Worm (Caenorhabditis elegans) whole organism, L3 larva: ENCODE data around the gene T09A5.4.

Source experiments
- R02D3.7 ChIP-seq: fragments of 150-350 bp; optimal IDR thresholded peaks from 2 replicates; lab custom pipeline; 2014; ENCODE audit warnings: missing biosample characterization, missing genetic modification characterization
- ZK546.5 ChIP-seq: sonication (generic microtip); optimal IDR thresholded peaks from 2 replicates; lab custom pipeline; 2017; ENCODE audit warnings: missing biosample characterization, missing genetic modification characterization
- aly-2 ChIP-seq: fragments of 150-350 bp; optimal IDR thresholded peaks from 2 replicates; lab custom pipeline; 2014; ENCODE audit warnings: missing biosample characterization, missing genetic modification characterization
- ama-1 ChIP-seq: fragments of 150-350 bp; optimal IDR thresholded peaks from 2 replicates; lab custom pipeline; 2018
- ceh-16 ChIP-seq: sonication (generic microtip); optimal IDR thresholded peaks from 2 replicates; lab custom pipeline; 2017; ENCODE audit warnings: missing biosample characterization, missing genetic modification characterization
- ceh-82 ChIP-seq: fragments of 150-350 bp; optimal IDR thresholded peaks from 2 replicates; lab custom pipeline; 2014; ENCODE audit warnings: missing biosample characterization, missing genetic modification characterization
- ceh-9 ChIP-seq: sonication (generic microtip); optimal IDR thresholded peaks from 2 replicates; lab custom pipeline; 2018; ENCODE audit warnings: missing biosample characterization, missing genetic modification characterization
- daf-12 ChIP-seq: fragments of 150-350 bp; optimal IDR thresholded peaks from 2 replicates; lab custom pipeline; 2014; ENCODE audit warnings: missing biosample characterization, missing genetic modification reagents, missing genetic modification characterization
- egl-5 ChIP-seq: fragments of 150-350 bp; optimal IDR thresholded peaks from 2 replicates; lab custom pipeline; 2017; ENCODE audit warnings: missing biosample characterization, missing genetic modification reagents, missing genetic modification characterization, inconsistent platforms
- elt-1 ChIP-seq: fragments of 150-350 bp; optimal IDR thresholded peaks from 2 replicates; lab custom pipeline; 2014; ENCODE audit warnings: missing biosample characterization, missing genetic modification characterization
- elt-2 ChIP-seq: sonication (generic microtip); optimal IDR thresholded peaks from 2 replicates; lab custom pipeline; 2016; ENCODE audit warnings: missing genetic modification reagents, mild to moderate bottlenecking, missing genetic modification characterization, missing compliant biosample characterization
- elt-3 ChIP-seq, 3 experiments: fragments of 150-350 bp in 1 of 3; sonication (generic microtip) in 2 of 3; optimal IDR thresholded peaks; 2 replicates in 2 of 3; 4 replicates in 1 of 3; lab custom pipeline; 2014 to 2017; ENCODE audit warnings: missing biosample characterization in 3 of 3, missing genetic modification characterization in 3 of 3
- eor-1 ChIP-seq, 2 experiments: fragments of 150-350 bp; optimal IDR thresholded peaks; 2 replicates each; lab custom pipeline; 2014 to 2018; ENCODE audit warnings: missing biosample characterization in 2 of 2, missing genetic modification characterization in 2 of 2
- fkh-10 ChIP-seq: sonication (generic microtip); optimal IDR thresholded peaks from 2 replicates; lab custom pipeline; 2017; ENCODE audit warnings: missing biosample characterization, missing genetic modification reagents, missing genetic modification characterization
- fkh-2 ChIP-seq: fragments of 150-350 bp; optimal IDR thresholded peaks from 2 replicates; lab custom pipeline; 2014; ENCODE audit warnings: missing biosample characterization, missing genetic modification reagents, missing genetic modification characterization
- hmg-11 ChIP-seq: sonication (generic microtip); optimal IDR thresholded peaks from 2 replicates; lab custom pipeline; 2016; ENCODE audit warnings: missing genetic modification characterization, missing compliant biosample characterization
- lin-15B ChIP-seq: fragments of 150-350 bp; optimal IDR thresholded peaks from 2 replicates; lab custom pipeline; 2014; ENCODE audit warnings: missing biosample characterization, missing genetic modification characterization
- lin-39 ChIP-seq: fragments of 150-350 bp; optimal IDR thresholded peaks from 2 replicates; lab custom pipeline; 2018; ENCODE audit warnings: missing biosample characterization, missing genetic modification reagents, missing genetic modification characterization
- lsy-12 ChIP-seq: sonication (generic microtip); optimal IDR thresholded peaks from 2 replicates; lab custom pipeline; 2016; ENCODE audit warnings: mild to moderate bottlenecking, missing genetic modification characterization, missing compliant biosample characterization
- nfya-1 ChIP-seq: sonication (generic microtip); optimal IDR thresholded peaks from 2 replicates; lab custom pipeline; 2017; ENCODE audit warnings: missing genetic modification characterization, mild to moderate bottlenecking, missing compliant biosample characterization, antibody characterized with exemption, moderate library complexity; ENCODE audit not compliant: insufficient read depth
- nhr-23 ChIP-seq: fragments of 150-350 bp; optimal IDR thresholded peaks from 2 replicates; lab custom pipeline; 2014; ENCODE audit warnings: missing biosample characterization, missing genetic modification reagents, missing genetic modification characterization
- nhr-237 ChIP-seq: fragments of 150-350 bp; optimal IDR thresholded peaks from 2 replicates; lab custom pipeline; 2014; ENCODE audit warnings: missing biosample characterization, missing genetic modification characterization
- nhr-25 ChIP-seq: sonication (generic microtip); optimal IDR thresholded peaks from 2 replicates; lab custom pipeline; 2017; ENCODE audit warnings: missing biosample characterization, missing genetic modification characterization
- nhr-43 ChIP-seq: sonication (generic microtip); optimal IDR thresholded peaks from 2 replicates; lab custom pipeline; 2016; ENCODE audit warnings: mild to moderate bottlenecking, missing genetic modification characterization, missing compliant biosample characterization; ENCODE audit not compliant: poor library complexity, severe bottlenecking
- nhr-67 ChIP-seq: fragments of 150-350 bp; optimal IDR thresholded peaks from 2 replicates; lab custom pipeline; 2014; ENCODE audit warnings: missing biosample characterization, missing genetic modification characterization
- nhr-76 ChIP-seq: fragments of 150-350 bp; sonication (generic microtip); optimal IDR thresholded peaks from 5 replicates; lab custom pipeline; 2014; ENCODE audit warnings: missing biosample characterization, missing genetic modification characterization
- pha-4 ChIP-seq: fragments of 150-350 bp; optimal IDR thresholded peaks from 2 replicates; lab custom pipeline; 2014; ENCODE audit warnings: missing biosample characterization, missing genetic modification reagents, missing genetic modification characterization
- pqm-1 ChIP-seq: fragments of 150-350 bp; optimal IDR thresholded peaks from 2 replicates; lab custom pipeline; 2017; ENCODE audit warnings: missing biosample characterization, missing genetic modification characterization, inconsistent platforms
- sea-2 ChIP-seq: fragments of 150-350 bp; sonication (generic microtip); optimal IDR thresholded peaks from 4 replicates; lab custom pipeline; 2014; ENCODE audit warnings: missing biosample characterization, missing genetic modification reagents, missing genetic modification characterization
- skn-1 ChIP-seq: fragments of 150-350 bp; optimal IDR thresholded peaks from 2 replicates; lab custom pipeline; 2014; ENCODE audit warnings: missing biosample characterization, missing genetic modification characterization
- snpc-4 ChIP-seq: fragments of 150-350 bp; optimal IDR thresholded peaks from 2 replicates; lab custom pipeline; 2014; ENCODE audit warnings: missing biosample characterization, missing genetic modification characterization
- tbx-2 ChIP-seq: sonication (generic microtip); optimal IDR thresholded peaks from 2 replicates; lab custom pipeline; 2016; ENCODE audit warnings: mild to moderate bottlenecking, missing genetic modification characterization, missing compliant biosample characterization
- unc-39 ChIP-seq: sonication (generic microtip); optimal IDR thresholded peaks from 4 replicates; lab custom pipeline; 2017; ENCODE audit warnings: missing biosample characterization, missing genetic modification characterization
- ztf-11 ChIP-seq: fragments of 150-350 bp; optimal IDR thresholded peaks from 2 replicates; lab custom pipeline; 2014; ENCODE audit warnings: missing biosample characterization, missing genetic modification characterization
- ztf-4 ChIP-seq: fragments of 150-350 bp; optimal IDR thresholded peaks from 2 replicates; lab custom pipeline; 2014; ENCODE audit warnings: missing biosample characterization, missing genetic modification characterization

Gene T09A5.4

DNA sequence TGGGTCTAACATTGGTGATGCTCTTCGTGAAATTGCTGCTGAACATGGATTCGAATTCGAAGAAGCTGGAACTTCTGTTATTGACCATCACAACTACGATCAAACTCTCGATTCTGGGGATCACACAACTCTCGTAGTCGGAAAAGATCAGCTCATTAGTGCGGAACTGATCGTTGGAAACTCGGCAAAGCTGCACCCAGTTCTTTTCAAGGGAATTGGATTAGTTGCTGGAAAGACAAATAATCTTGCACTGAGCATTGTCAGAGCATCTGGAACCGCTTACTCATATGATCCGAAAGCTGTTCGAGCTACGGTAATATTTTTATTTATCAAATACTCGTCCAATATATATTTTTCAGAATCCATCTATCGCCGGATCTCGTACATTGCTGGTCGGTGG is 18.9 kb downstream of the T09A5.4 start:
- TF ChIP-seq elt-1 (no peak), ceh-9 (tag; lab: Kevin White, UChicago) (no peak), nhr-76 (no peak), nhr-237 (tag; lab: Kevin White, UChicago) (no peak), ztf-11 (tag; lab: Kevin White, UChicago) (no peak)

DNA sequence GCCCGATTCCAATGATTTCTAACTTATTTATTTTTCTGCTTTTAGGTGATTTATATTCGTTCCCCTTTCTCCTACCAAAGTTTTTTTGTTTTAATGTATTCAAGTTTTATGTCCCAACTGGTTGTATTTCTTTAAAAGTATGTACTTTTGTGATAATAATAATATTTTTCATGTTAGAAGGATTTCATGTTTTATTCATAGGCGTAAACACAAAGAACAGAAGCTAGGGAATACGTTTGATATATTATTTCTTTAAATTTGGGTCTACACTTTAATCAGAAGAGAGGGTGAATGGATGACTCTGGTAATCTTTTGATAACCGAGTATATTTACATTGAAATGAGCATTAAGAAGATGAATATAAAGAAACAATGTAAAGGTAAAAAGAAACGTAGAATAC is 20.1 kb downstream of the T09A5.4 start:
- TF ChIP-seq unc-39 (tag; lab: Kevin White, UChicago): no peak
- no peak for TF ChIP-seq nhr-23 (tag; lab: Kevin White, UChicago)
- TF ChIP-seq fkh-2 (tag; lab: Kevin White, UChicago): no peak
- no peak for TF ChIP-seq snpc-4 (tag; lab: Kevin White, UChicago)
- no peak for TF ChIP-seq lin-15B (tag; lab: Kevin White, UChicago)
- no peak for TF ChIP-seq ceh-16 (tag; lab: Kevin White, UChicago)
- TF ChIP-seq elt-3 (tag; optimal IDR thresholded peaks at IDR 0.05; lab: Kevin White, UChicago): no peak
- no peak for TF ChIP-seq eor-1 (tag; optimal IDR thresholded peaks at IDR 0.05; lab: Kevin White, UChicago)
- TF ChIP-seq nhr-237 (tag; lab: Kevin White, UChicago): no peak
- no peak for TF ChIP-seq skn-1 (tag; lab: Kevin White, UChicago)
- TF ChIP-seq aly-2: no peak
- no peak for TF ChIP-seq R02D3.7 (tag; lab: Kevin White, UChicago)
- TF ChIP-seq, all 47 proteins: peak for 0

- TF ChIP-seq ceh-9 (tag; lab: Kevin White, UChicago) (no peak), elt-2 (peak; percentile 1)
- TF ChIP-seq, all 47 proteins: peak for 1
Observed at ce11 chrII:7870062-7870461, 24.1 kb downstream of the T09A5.4 start, which contains the start of gene ztf-17. Gene ztf-17, minus strand, starts transcription at chrII:7870162.

DNA sequence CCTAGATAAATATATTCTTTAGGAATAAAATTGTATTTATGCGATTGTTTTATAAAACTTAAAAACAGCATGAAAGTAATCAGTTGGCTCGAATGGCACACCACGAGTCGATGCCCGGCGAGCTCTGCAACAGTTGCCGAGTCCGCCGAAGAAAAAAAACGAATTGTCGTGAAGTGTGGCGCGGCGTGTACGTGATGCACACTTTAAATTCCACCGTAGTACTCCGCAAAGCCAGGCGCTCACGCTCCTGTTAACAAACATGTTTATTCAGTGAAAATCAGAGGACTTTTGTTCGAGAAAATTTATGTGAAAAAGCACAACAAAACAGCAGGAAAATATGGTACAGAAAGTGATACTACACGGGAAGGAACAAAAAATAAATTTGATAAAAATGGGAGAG is 24.6 kb downstream of the T09A5.4 start:
- no peak for TF ChIP-seq aly-2
- peak; percentile 30 for TF ChIP-seq ama-1 (lab: Kevin White, UChicago)
- TF ChIP-seq fkh-2 (tag; lab: Kevin White, UChicago): no peak
- TF ChIP-seq unc-39 (tag; lab: Kevin White, UChicago): no peak
- no peak for TF ChIP-seq daf-12 (tag; lab: Kevin White, UChicago)
- TF ChIP-seq lin-39: no peak
- TF ChIP-seq pqm-1 (tag; lab: Kevin White, UChicago): peak; percentile 5
- no peak for TF ChIP-seq sea-2
- TF ChIP-seq egl-5 (tag; lab: Kevin White, UChicago): peak; percentile 40
- no peak for TF ChIP-seq nhr-23 (tag; lab: Kevin White, UChicago)
- no peak for TF ChIP-seq nhr-76
- TF ChIP-seq lin-15B (tag; lab: Kevin White, UChicago): peak; percentile 73
- TF ChIP-seq nhr-25 (tag; lab: Kevin White, UChicago): no peak
- no peak for TF ChIP-seq ceh-9 (tag; lab: Kevin White, UChicago)
- TF ChIP-seq elt-2: no peak
- TF ChIP-seq lsy-12 (tag; lab: Kevin White, UChicago): no peak
- peak; percentile 23 for TF ChIP-seq snpc-4 (tag; lab: Kevin White, UChicago)
- no peak for TF ChIP-seq nhr-67 (tag; lab: Kevin White, UChicago)
- no peak for TF ChIP-seq ceh-82
- TF ChIP-seq nfya-1 (tag; lab: Kevin White, UChicago): peak; percentile 79
- TF ChIP-seq hmg-11 (tag; lab: Kevin White, UChicago): no peak
- TF ChIP-seq ZK546.5 (tag; lab: Kevin White, UChicago): no peak
- TF ChIP-seq eor-1 (tag; optimal IDR thresholded peaks at IDR 0.05; lab: Kevin White, UChicago): no peak
- TF ChIP-seq nhr-237 (tag; lab: Kevin White, UChicago): no peak
- no peak for TF ChIP-seq ztf-4 (tag; lab: Kevin White, UChicago)
- TF ChIP-seq nhr-43 (tag; lab: Kevin White, UChicago): no peak
- no peak for TF ChIP-seq fkh-10 (GFP tag; lab: Kevin White, UChicago)
- peak; percentile 81 for TF ChIP-seq pha-4 (tag; lab: Kevin White, UChicago)
- TF ChIP-seq tbx-2 (tag; lab: Kevin White, UChicago): no peak
- TF ChIP-seq, all 47 proteins: peak for 7
